Fruit fly (Drosophila melanogaster) whole organism, embryonic: ENCODE data around the gene CG5969.

Experiments used
- Blimp-1 ChIP-seq: fragments of 200-800 bp; sonication (Bioruptor generic); optimal IDR thresholded peaks from 3 replicates; lab custom pipeline; 2018; ENCODE audit warnings: missing biosample characterization, missing genetic modification characterization, mild to moderate bottlenecking, moderate library complexity, missing genetic modification reagents
- CG10209 ChIP-seq: fragments of 200-800 bp; sonication (Bioruptor generic); optimal IDR thresholded peaks from 3 replicates; lab custom pipeline; 2017; ENCODE audit warnings: missing biosample characterization, mild to moderate bottlenecking, missing genetic modification characterization, missing genetic modification reagents
- CG11398 ChIP-seq: fragments of 200-800 bp; sonication (Bioruptor generic); optimal IDR thresholded peaks from 2 replicates; lab custom pipeline; 2016; ENCODE audit warnings: missing biosample characterization, missing genetic modification characterization
- CG11695 ChIP-seq: fragments of 200-800 bp; sonication (Bioruptor generic); IDR thresholded peaks from 3 replicates; pipeline ENCODE4 v1.3.6; 2022; ENCODE audit warnings: missing biosample characterization, missing genetic modification characterization
- CG11696 ChIP-seq: fragments of 200-800 bp; sonication (Bioruptor generic); IDR thresholded peaks from 2 replicates; pipeline ENCODE4 v1.3.6; 2022; ENCODE audit warnings: missing biosample characterization, missing genetic modification characterization
- CG12769 ChIP-seq: fragments of 200-800 bp; sonication (Bioruptor generic); optimal IDR thresholded peaks from 2 replicates; lab custom pipeline; 2019; ENCODE audit warnings: missing biosample characterization, mild to moderate bottlenecking, missing genetic modification characterization, moderate library complexity
- CG13287 ChIP-seq: fragments of 200-800 bp; sonication (Bioruptor generic); IDR thresholded peaks from 2 replicates; pipeline ENCODE4 v1.3.6; 2022; ENCODE audit warnings: missing biosample characterization, missing genetic modification characterization; ENCODE audit not compliant: partially characterized antibody
- CG13894 ChIP-seq: fragments of 200-800 bp; sonication (Bioruptor generic); optimal IDR thresholded peaks from 3 replicates; lab custom pipeline; 2018; ENCODE audit warnings: missing biosample characterization, mild to moderate bottlenecking, missing genetic modification characterization, moderate library complexity
- CG17385 ChIP-seq: fragments of 200-800 bp; sonication (Bioruptor generic); optimal IDR thresholded peaks from 3 replicates; lab custom pipeline; 2018; ENCODE audit warnings: missing biosample characterization, mild to moderate bottlenecking, missing genetic modification characterization
- CG2889 ChIP-seq: fragments of 200-800 bp; sonication (Bioruptor generic); IDR thresholded peaks from 3 replicates; pipeline ENCODE4 v1.3.6; 2022; ENCODE audit warnings: missing biosample characterization, missing genetic modification characterization
- CG32532 ChIP-seq: fragments of 200-800 bp; sonication (Bioruptor generic); IDR thresholded peaks from 2 replicates; pipeline ENCODE4 v1.3.6; 2022; ENCODE audit warnings: missing biosample characterization, missing genetic modification characterization
- CG33557 ChIP-seq: fragments of 200-800 bp; sonication (Bioruptor generic); optimal IDR thresholded peaks from 2 replicates; lab custom pipeline; 2019; ENCODE audit warnings: missing biosample characterization, mild to moderate bottlenecking, missing genetic modification characterization, moderate library complexity
- CG34376 ChIP-seq: fragments of 200-800 bp; sonication (Bioruptor generic); optimal IDR thresholded peaks from 2 replicates; lab custom pipeline; 2018; ENCODE audit warnings: missing biosample characterization, mild to moderate bottlenecking, missing genetic modification characterization
- CG6791 ChIP-seq: fragments of 200-800 bp; sonication (Bioruptor generic); IDR thresholded peaks from 3 replicates; pipeline ENCODE4 v1.3.6; 2022; ENCODE audit warnings: missing biosample characterization, missing genetic modification characterization; ENCODE audit not compliant: partially characterized antibody
- CG7271 ChIP-seq: fragments of 200-800 bp; sonication (Bioruptor generic); optimal IDR thresholded peaks from 2 replicates; lab custom pipeline; 2018; ENCODE audit warnings: missing biosample characterization, mild to moderate bottlenecking, missing genetic modification characterization, moderate library complexity
- CG8359 ChIP-seq: fragments of 200-800 bp; sonication (Bioruptor generic); optimal IDR thresholded peaks from 2 replicates; lab custom pipeline; 2017; ENCODE audit warnings: missing biosample characterization, mild to moderate bottlenecking, missing genetic modification characterization, borderline replicate concordance
- CG9215 ChIP-seq: fragments of 200-800 bp; sonication (Bioruptor generic); IDR thresholded peaks from 2 replicates; pipeline ENCODE4 v1.3.6; 2022; ENCODE audit warnings: missing biosample characterization, missing genetic modification characterization
- CG9609 ChIP-seq: fragments of 200-800 bp; sonication (Bioruptor generic); optimal IDR thresholded peaks from 3 replicates; lab custom pipeline; 2016; ENCODE audit warnings: missing biosample characterization, missing genetic modification characterization
- CTCF ChIP-seq: fragments of 200-800 bp; sonication (Bioruptor generic); optimal IDR thresholded peaks from 2 replicates; lab custom pipeline; 2017; ENCODE audit warnings: missing biosample characterization, mild to moderate bottlenecking, missing genetic modification characterization, moderate library complexity
- Doc3 ChIP-seq: fragments of 200-800 bp; sonication (Bioruptor generic); IDR thresholded peaks from 3 replicates; pipeline ENCODE4 v1.3.6; 2022; ENCODE audit warnings: missing biosample characterization, missing genetic modification characterization; ENCODE audit not compliant: partially characterized antibody
- Elba2 ChIP-seq: fragments of 200-800 bp; sonication (Bioruptor generic); optimal IDR thresholded peaks from 3 replicates; lab custom pipeline; 2016; ENCODE audit warnings: missing biosample characterization, missing genetic modification characterization
- Ets97D ChIP-seq: fragments of 200-800 bp; sonication (Bioruptor generic); optimal IDR thresholded peaks from 3 replicates; lab custom pipeline; 2016; ENCODE audit warnings: missing biosample characterization, missing genetic modification characterization
- HLH54F ChIP-seq: fragments of 200-800 bp; sonication (Bioruptor generic); optimal IDR thresholded peaks from 3 replicates; lab custom pipeline; 2016; ENCODE audit warnings: missing biosample characterization, missing genetic modification characterization
- Hr3 ChIP-seq: fragments of 200-800 bp; sonication (Bioruptor generic); optimal IDR thresholded peaks from 3 replicates; lab custom pipeline; 2016; ENCODE audit warnings: missing biosample characterization, missing genetic modification characterization
- MTF-1 ChIP-seq: fragments of 200-800 bp; sonication (Bioruptor generic); optimal IDR thresholded peaks from 2 replicates; lab custom pipeline; 2018; ENCODE audit warnings: missing biosample characterization, mild to moderate bottlenecking, missing genetic modification characterization, borderline replicate concordance
- Med ChIP-seq: fragments of 200-800 bp; sonication (Bioruptor generic); peaks from one replicate; lab custom pipeline; 2016; ENCODE audit warnings: missing biosample characterization, missing genetic modification characterization, mild to moderate bottlenecking, inconsistent platforms, moderate library complexity
- Sox100B ChIP-seq: fragments of 200-800 bp; sonication (Bioruptor generic); optimal IDR thresholded peaks from 3 replicates; lab custom pipeline; 2018; ENCODE audit warnings: missing biosample characterization, mild to moderate bottlenecking, missing genetic modification characterization
- Spps ChIP-seq: fragments of 200-800 bp; sonication (Bioruptor generic); optimal IDR thresholded peaks from 2 replicates; lab custom pipeline; 2018; ENCODE audit warnings: missing biosample characterization, mild to moderate bottlenecking, missing genetic modification characterization
- Trl ChIP-seq, 3 experiments: fragments of >200 bp in 2 of 3; fragments of 200-800 bp in 1 of 3; sonication (Bioruptor generic) in 1 of 3; optimal IDR thresholded peaks; 2 replicates in 1 of 3; 3 replicates in 2 of 3; lab custom pipeline; 2016 to 2017; ENCODE audit warnings: missing biosample characterization in 1 of 3, missing genetic modification characterization in 1 of 3
- ato ChIP-seq: fragments of 200-800 bp; sonication (Bioruptor generic); IDR thresholded peaks from 2 replicates; pipeline ENCODE4 v1.3.6; 2022; ENCODE audit warnings: missing biosample characterization, missing genetic modification characterization; ENCODE audit not compliant: partially characterized antibody
- corto ChIP-seq: fragments of 200-800 bp; sonication (Bioruptor generic); optimal IDR thresholded peaks from 2 replicates; lab custom pipeline; 2016; ENCODE audit warnings: missing biosample characterization, mild to moderate bottlenecking, missing genetic modification characterization, moderate library complexity
- crol ChIP-seq: fragments of 200-800 bp; sonication (Bioruptor generic); IDR thresholded peaks from 2 replicates; pipeline ENCODE4 v1.3.6; 2022; ENCODE audit warnings: missing biosample characterization, missing genetic modification characterization
- gem ChIP-seq: fragments of 200-800 bp; sonication (Bioruptor generic); optimal IDR thresholded peaks from 2 replicates; lab custom pipeline; 2019; ENCODE audit warnings: missing biosample characterization, mild to moderate bottlenecking, missing genetic modification characterization, moderate library complexity
- gfzf ChIP-seq: fragments of 200-800 bp; sonication (Bioruptor generic); optimal IDR thresholded peaks from 2 replicates; lab custom pipeline; 2016; ENCODE audit warnings: missing biosample characterization, mild to moderate bottlenecking, missing genetic modification characterization, moderate library complexity
- her ChIP-seq: fragments of 200-800 bp; sonication (Bioruptor generic); optimal IDR thresholded peaks from 2 replicates; lab custom pipeline; 2016; ENCODE audit warnings: missing biosample characterization, missing genetic modification characterization
- ind ChIP-seq: fragments of 200-800 bp; sonication (Bioruptor generic); optimal IDR thresholded peaks from 3 replicates; lab custom pipeline; 2016; ENCODE audit warnings: missing biosample characterization, missing genetic modification characterization
- knrl ChIP-seq: fragments of 200-800 bp; sonication (Bioruptor generic); IDR thresholded peaks from 3 replicates; pipeline ENCODE4 v1.3.6; 2022; ENCODE audit warnings: missing biosample characterization, missing genetic modification characterization; ENCODE audit not compliant: partially characterized antibody
- maf-S ChIP-seq: fragments of 200-800 bp; sonication (Bioruptor generic); optimal IDR thresholded peaks from 2 replicates; lab custom pipeline; 2016; ENCODE audit warnings: missing biosample characterization, missing genetic modification characterization
- nerfin-2 ChIP-seq: fragments of 200-800 bp; sonication (Bioruptor generic); IDR thresholded peaks from 2 replicates; pipeline ENCODE4 v1.3.6; 2022; ENCODE audit warnings: missing biosample characterization, missing genetic modification characterization; ENCODE audit not compliant: partially characterized antibody
- nmo ChIP-seq: fragments of 200-800 bp; sonication (Bioruptor generic); optimal IDR thresholded peaks from 2 replicates; lab custom pipeline; 2018; ENCODE audit warnings: missing biosample characterization, mild to moderate bottlenecking, missing genetic modification characterization, moderate library complexity
- scrt ChIP-seq: fragments of 200-800 bp; sonication (Bioruptor generic); optimal IDR thresholded peaks from 2 replicates; lab custom pipeline; 2018; ENCODE audit warnings: missing biosample characterization, mild to moderate bottlenecking, missing genetic modification characterization, moderate library complexity
- sens ChIP-seq: fragments of 200-800 bp; sonication (Bioruptor generic); peaks from one replicate; lab custom pipeline; 2016; ENCODE audit warnings: missing biosample characterization, missing genetic modification characterization
- seq ChIP-seq: fragments of 200-800 bp; sonication (Bioruptor generic); IDR thresholded peaks from 2 replicates; pipeline ENCODE4 v1.3.6; 2022; ENCODE audit warnings: missing biosample characterization, missing genetic modification characterization
- sim ChIP-seq: fragments of 200-800 bp; sonication (Bioruptor generic); IDR thresholded peaks from 2 replicates; pipeline ENCODE4 v1.3.6; 2022; ENCODE audit warnings: missing biosample characterization, missing genetic modification characterization
- tup ChIP-seq: fragments of 200-800 bp; sonication (Bioruptor generic); optimal IDR thresholded peaks from 2 replicates; lab custom pipeline; 2016; ENCODE audit warnings: missing biosample characterization, mild to moderate bottlenecking, missing genetic modification characterization, moderate library complexity
- twi ChIP-seq: fragments of 200-800 bp; optimal IDR thresholded peaks from 2 replicates; lab custom pipeline; 2019; ENCODE audit warnings: missing biosample characterization, mild to moderate bottlenecking, missing genetic modification characterization, moderate library complexity
- unpg ChIP-seq: fragments of 200-800 bp; sonication (Bioruptor generic); optimal IDR thresholded peaks from 3 replicates; lab custom pipeline; 2018; ENCODE audit warnings: missing biosample characterization, mild to moderate bottlenecking, missing genetic modification characterization, moderate library complexity
- wek ChIP-seq: fragments of 200-800 bp; sonication (Bioruptor generic); optimal IDR thresholded peaks from 3 replicates; lab custom pipeline; 2018; ENCODE audit warnings: missing biosample characterization, mild to moderate bottlenecking, missing genetic modification characterization, moderate library complexity

Gene CG5969

DNA sequence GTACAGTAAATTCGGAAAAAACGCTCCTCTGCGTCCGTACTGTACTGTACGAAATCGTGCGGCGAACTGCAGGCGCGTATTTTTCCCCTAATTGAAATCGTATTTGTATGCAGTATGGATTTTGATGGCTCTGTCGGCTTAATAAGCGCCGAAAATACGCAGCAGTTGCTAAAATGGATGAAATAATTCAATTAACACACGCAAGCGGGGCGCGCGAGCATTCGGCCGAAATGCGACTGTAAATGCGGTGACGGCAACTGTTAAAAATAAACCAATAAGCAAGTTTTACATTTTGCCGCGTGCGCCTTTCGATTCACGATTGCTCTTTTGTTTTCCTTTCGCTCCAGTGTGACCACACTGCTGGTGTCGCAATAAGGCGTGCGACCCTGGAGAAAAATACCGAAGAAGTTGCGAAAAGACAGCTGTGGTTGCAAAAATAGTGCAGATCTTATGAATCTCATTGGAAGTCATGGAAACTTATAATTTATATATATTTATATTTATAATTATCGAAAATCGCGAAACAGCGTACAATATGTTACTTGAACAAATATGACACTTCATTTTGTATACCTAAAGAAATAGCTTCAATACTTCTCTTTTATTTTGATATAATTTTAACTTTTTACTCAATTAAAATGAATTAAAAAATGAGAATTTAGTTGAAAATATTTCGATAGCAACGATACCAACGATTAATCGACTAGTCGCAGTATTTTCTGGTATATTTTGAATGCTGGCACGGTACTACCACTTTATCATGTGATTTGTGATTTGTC is at the start of gene CG5969, which contains the start of gene CG32428 (continued):
- TF ChIP-seq Hr3 (GFP tag; lab: Kevin White, UChicago) (peak; percentile 53), ato (no peak), Spps (no peak), CG32532 (GFP tag; lab: Robert Waterston, UW) (peak; percentile 84), scrt (GFP tag; lab: Kevin White, UChicago) (peak; percentile 9), CG11695 (GFP tag; lab: Robert Waterston, UW) (no peak; the same call in 2 of the 3 replicates), crol (GFP tag; lab: Robert Waterston, UW) (no peak), CG34376 (GFP tag; lab: Kevin White, UChicago) (peak; percentile 26), Doc3 (no peak), CG13287 (GFP tag; lab: Robert Waterston, UW) (no peak; the same call in 1 of the 2 replicates), MTF-1 (GFP tag; lab: Kevin White, UChicago) (no peak), corto (GFP tag; lab: Kevin White, UChicago) (no peak), ind (GFP tag; lab: Kevin White, UChicago) (peak; percentile 68), Elba2 (GFP tag; lab: Kevin White, UChicago) (peak; percentile 87), gfzf (peak; percentile 75), unpg (GFP tag; lab: Kevin White, UChicago) (peak; percentile 67), wek (GFP tag; lab: Kevin White, UChicago) (peak; percentile 51), gem (tag; lab: Kevin White, UChicago) (peak; percentile 80), CG13894 (peak; percentile 53), Ets97D (GFP tag; lab: Kevin White, UChicago) (peak; percentile 39), knrl (GFP tag; lab: Robert Waterston, UW) (no peak), CG10209 (GFP tag; lab: Kevin White, UChicago) (peak; percentile 70), CG2889 (GFP tag; lab: Robert Waterston, UW) (no peak; the same call in 2 of the 3 replicates), nmo (GFP tag; lab: Kevin White, UChicago) (peak; percentile 74), nerfin-2 (GFP tag; lab: Robert Waterston, UW) (no peak), CTCF (no peak), CG17385 (GFP tag; lab: Kevin White, UChicago) (peak; percentile 49), CG7271 (tag; lab: Kevin White, UChicago) (peak; percentile 12), twi (tag; lab: Kevin White, UChicago) (peak; percentile 14), CG33557 (GFP tag; lab: Kevin White, UChicago) (no peak), CG9609 (no peak), Med (peak; percentile 82), HLH54F (GFP tag; lab: Kevin White, UChicago) (no peak), CG11398 (GFP tag; lab: Kevin White, UChicago) (no peak), CG11696 (peak; percentile 92), sim (no peak), seq (no peak), Trl (optimal IDR thresholded peaks at IDR 0.05; lab: Kevin White, UChicago) (no peak), Trl (GFP tag; optimal IDR thresholded peaks at IDR 0.05; lab: Kevin White, UChicago) (no peak), sens (GFP tag; lab: Kevin White, UChicago) (peak; percentile 22), CG9215 (GFP tag; lab: Robert Waterston, UW) (no peak; the same call in 1 of the 2 replicates), CG6791 (GFP tag; lab: Robert Waterston, UW) (no peak), CG12769 (no peak), Blimp-1 (GFP tag; lab: Kevin White, UChicago) (peak; percentile 26), tup (GFP tag; lab: Kevin White, UChicago) (no peak), CG8359 (GFP tag; lab: Kevin White, UChicago) (no peak), her (GFP tag; lab: Kevin White, UChicago) (no peak), Sox100B (GFP tag; lab: Kevin White, UChicago) (peak; percentile 52), maf-S (GFP tag; lab: Kevin White, UChicago) (no peak)
